Worm (Caenorhabditis elegans) whole organism, mixed stage, embryonic: ENCODE results near the gene F19H6.6.
A peak's percentile ranks its signal among the peaks of the same experiment; 100 is the strongest.

Source experiments
- M03D4.4 ChIP-seq: sonication (generic microtip); optimal IDR thresholded peaks from 2 replicates; lab custom pipeline; 2017; ENCODE audit warnings: mild to moderate bottlenecking, missing genetic modification characterization, missing compliant biosample characterization
- bed-3 ChIP-seq: fragments of 200-800 bp; sonication (Bioruptor generic); optimal IDR thresholded peaks from 3 replicates; lab custom pipeline; 2018; ENCODE audit warnings: mild to moderate bottlenecking, missing genetic modification characterization, moderate library complexity, missing compliant biosample characterization
- ceh-39 ChIP-seq: fragments of 150-350 bp; optimal IDR thresholded peaks from 2 replicates; lab custom pipeline; 2014; ENCODE audit warnings: missing biosample characterization, missing genetic modification characterization
- ceh-83 ChIP-seq: fragments of 200-800 bp; sonication (Bioruptor generic); optimal IDR thresholded peaks from 2 replicates; lab custom pipeline; 2018; ENCODE audit warnings: mild to moderate bottlenecking, missing genetic modification characterization, missing compliant biosample characterization
- ces-1 ChIP-seq: fragments of 150-350 bp; optimal IDR thresholded peaks from 2 replicates; lab custom pipeline; 2014; ENCODE audit warnings: missing biosample characterization, missing genetic modification reagents, missing genetic modification characterization
- cnd-1 ChIP-seq: fragments of 200-800 bp; sonication (Bioruptor generic); optimal IDR thresholded peaks from 2 replicates; lab custom pipeline; 2018; ENCODE audit warnings: mild to moderate bottlenecking, missing genetic modification characterization, missing compliant biosample characterization
- drap-1 ChIP-seq: fragments of 200-800 bp; sonication (Bioruptor generic); optimal IDR thresholded peaks from 3 replicates; lab custom pipeline; 2018; ENCODE audit warnings: mild to moderate bottlenecking, missing genetic modification characterization, missing compliant biosample characterization
- elt-1 ChIP-seq: sonication (generic microtip); optimal IDR thresholded peaks from 2 replicates; lab custom pipeline; 2017; ENCODE audit warnings: missing genetic modification characterization, mild to moderate bottlenecking, missing compliant biosample characterization, antibody characterized with exemption, moderate library complexity, borderline replicate concordance; ENCODE audit not compliant: insufficient read depth
- elt-3 ChIP-seq: fragments of 150-350 bp; optimal IDR thresholded peaks from 2 replicates; lab custom pipeline; 2014; ENCODE audit warnings: missing biosample characterization, missing genetic modification characterization
- flh-1 ChIP-seq: fragments of 200-800 bp; sonication (Bioruptor generic); optimal IDR thresholded peaks from 2 replicates; lab custom pipeline; 2018; ENCODE audit warnings: mild to moderate bottlenecking, missing genetic modification characterization, moderate library complexity, missing compliant biosample characterization
- ham-2 ChIP-seq: fragments of 200-800 bp; sonication (Bioruptor generic); optimal IDR thresholded peaks from 2 replicates; lab custom pipeline; 2018; ENCODE audit warnings: mild to moderate bottlenecking, missing genetic modification characterization, missing compliant biosample characterization
- hlh-1 ChIP-seq: fragments of 150-350 bp; optimal IDR thresholded peaks from 2 replicates; lab custom pipeline; 2014; ENCODE audit warnings: missing biosample characterization, missing genetic modification reagents, missing genetic modification characterization
- lin-13 ChIP-seq: fragments of 150-350 bp; optimal IDR thresholded peaks from 2 replicates; lab custom pipeline; 2014; ENCODE audit warnings: missing biosample characterization, missing genetic modification characterization
- lin-32 ChIP-seq: fragments of 200-800 bp; sonication (Bioruptor generic); optimal IDR thresholded peaks from 2 replicates; lab custom pipeline; 2018; ENCODE audit warnings: mild to moderate bottlenecking, missing genetic modification characterization, missing compliant biosample characterization
- lsy-2 ChIP-seq: fragments of 150-350 bp; optimal IDR thresholded peaks from 2 replicates; lab custom pipeline; 2014; ENCODE audit warnings: missing biosample characterization, missing genetic modification characterization
- mab-5 ChIP-seq: fragments of 150-350 bp; optimal IDR thresholded peaks from 2 replicates; lab custom pipeline; 2014; ENCODE audit warnings: missing biosample characterization, missing genetic modification characterization
- mls-2 ChIP-seq: sonication (generic microtip); optimal IDR thresholded peaks from 2 replicates; lab custom pipeline; 2016; ENCODE audit warnings: mild to moderate bottlenecking, missing genetic modification characterization, moderate library complexity, missing compliant biosample characterization
- nhr-12 ChIP-seq: fragments of 150-350 bp; optimal IDR thresholded peaks from 2 replicates; lab custom pipeline; 2014; ENCODE audit warnings: missing biosample characterization, missing genetic modification characterization
- nhr-2 ChIP-seq: fragments of 150-350 bp; optimal IDR thresholded peaks from 2 replicates; lab custom pipeline; 2014; ENCODE audit warnings: missing biosample characterization, missing genetic modification characterization
- nhr-237 ChIP-seq: fragments of 150-350 bp; optimal IDR thresholded peaks from 2 replicates; lab custom pipeline; 2014; ENCODE audit warnings: missing biosample characterization, missing genetic modification characterization
- pha-4 ChIP-seq: fragments of 150-350 bp; optimal IDR thresholded peaks from 2 replicates; lab custom pipeline; 2018; ENCODE audit warnings: missing biosample characterization, missing genetic modification reagents, missing genetic modification characterization
- sem-2 ChIP-seq: fragments of 200-800 bp; sonication (Bioruptor generic); optimal IDR thresholded peaks from 2 replicates; lab custom pipeline; 2018; ENCODE audit warnings: mild to moderate bottlenecking, missing genetic modification characterization, missing compliant biosample characterization
- snpc-4 ChIP-seq: fragments of 150-350 bp; optimal IDR thresholded peaks from 2 replicates; lab custom pipeline; 2014; ENCODE audit warnings: missing biosample characterization, missing genetic modification characterization
- sptf-1 ChIP-seq: sonication (generic microtip); optimal IDR thresholded peaks from 2 replicates; lab custom pipeline; 2017; ENCODE audit warnings: mild to moderate bottlenecking, missing genetic modification characterization, moderate library complexity, missing compliant biosample characterization
- tbx-8 ChIP-seq: fragments of 200-800 bp; sonication (Bioruptor generic); optimal IDR thresholded peaks from 2 replicates; lab custom pipeline; 2018; ENCODE audit warnings: mild to moderate bottlenecking, missing genetic modification characterization, moderate library complexity, missing compliant biosample characterization
- unc-120 ChIP-seq: sonication (generic microtip); optimal IDR thresholded peaks from 2 replicates; lab custom pipeline; 2017; ENCODE audit warnings: missing genetic modification characterization, missing compliant biosample characterization; ENCODE audit not compliant: poor library complexity, severe bottlenecking
- unc-39 ChIP-seq: fragments of 150-350 bp; optimal IDR thresholded peaks from 2 replicates; lab custom pipeline; 2014; ENCODE audit warnings: missing biosample characterization, missing genetic modification characterization
- unc-62 ChIP-seq: fragments of 150-350 bp; optimal IDR thresholded peaks from 2 replicates; lab custom pipeline; 2014; ENCODE audit warnings: missing biosample characterization, missing genetic modification reagents, missing genetic modification characterization
- zip-8 ChIP-seq: fragments of 150-350 bp; optimal IDR thresholded peaks from 2 replicates; lab custom pipeline; 2014; ENCODE audit warnings: missing biosample characterization, missing genetic modification characterization
- ztf-11 ChIP-seq: fragments of 150-350 bp; optimal IDR thresholded peaks from 2 replicates; lab custom pipeline; 2014; ENCODE audit warnings: missing biosample characterization, missing genetic modification characterization

The F19H6.6 gene

DNA sequence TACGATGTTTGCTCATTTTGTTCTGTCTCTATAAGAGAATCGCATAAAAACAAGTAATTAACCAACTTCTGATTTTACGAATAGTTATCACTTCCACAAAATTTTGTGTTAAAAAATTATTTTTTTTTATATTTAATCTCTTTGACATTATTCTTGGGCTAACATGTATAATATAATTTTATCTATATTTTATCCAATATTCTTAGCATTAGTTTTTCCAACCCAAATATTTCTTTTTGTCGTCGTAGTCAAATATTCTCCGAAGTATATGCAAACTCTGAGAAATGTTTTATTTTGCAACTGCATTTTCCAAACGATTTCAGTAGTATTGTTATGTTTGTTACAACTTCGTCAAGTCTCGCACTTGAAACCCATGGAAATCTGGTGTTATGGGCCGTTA, 27.1 kb upstream of the F19H6.6 start, which contains the start of gene srd-47:
TSS of gene srd-47 (plus strand) at position 164 of the 400 bp plus-strand sequence.
- TF ChIP-seq bed-3 (GFP tag; lab: Kevin White, UChicago), result no peak

ce11 chrX:12335808-12336207, 24.8 kb upstream of the F19H6.6 start, which contains the start of gene srd-48:
srd-48 (plus strand) TSS chrX:12336108.
- TF ChIP-seq snpc-4 (tag; lab: Kevin White, UChicago) (no peak), ham-2 (GFP tag; lab: Kevin White, UChicago) (no peak), tbx-8 (no peak), pha-4 (no peak), mls-2 (tag; lab: Kevin White, UChicago) (no peak), ceh-83 (no peak), M03D4.4 (tag; lab: Kevin White, UChicago) (no peak), unc-62 (no peak), unc-39 (no peak), hlh-1 (tag; lab: Kevin White, UChicago) (no peak), mab-5 (tag; lab: Kevin White, UChicago) (no peak), zip-8 (tag; lab: Kevin White, UChicago) (no peak), elt-1 (tag; lab: Kevin White, UChicago) (no peak), lin-32 (GFP tag; lab: Kevin White, UChicago) (no peak), nhr-12 (tag; lab: Kevin White, UChicago) (no peak)

DNA sequence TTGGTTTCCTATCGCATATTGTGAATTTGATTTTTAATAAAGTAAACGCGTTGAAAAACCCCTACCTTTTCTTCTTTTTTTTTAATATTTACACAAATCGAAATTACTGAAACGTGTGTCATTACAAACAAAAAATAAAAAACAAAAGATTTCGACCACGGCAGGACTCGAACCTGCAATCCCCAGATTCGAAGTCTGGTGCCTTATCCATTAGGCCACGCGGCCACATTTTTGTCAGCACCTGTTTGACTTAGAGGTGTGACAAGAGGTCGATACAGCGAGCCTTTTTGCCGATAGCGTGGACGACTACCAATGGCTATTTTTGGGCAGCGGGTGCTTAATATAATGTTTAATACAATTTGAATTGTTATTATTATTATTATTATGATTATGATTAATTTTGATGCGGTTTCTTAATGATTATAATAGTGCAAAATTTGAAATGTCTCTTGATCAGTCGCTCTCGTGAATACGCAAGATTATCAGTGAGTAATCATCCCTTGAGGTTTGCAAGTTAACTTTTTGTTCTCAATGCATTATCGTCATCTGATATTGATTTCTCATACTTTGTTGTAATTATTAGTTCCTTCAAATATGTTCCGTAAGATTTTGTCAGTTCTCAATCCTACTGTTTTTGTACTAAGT, 22.7 kb upstream of the F19H6.6 start, which contains the start of gene srd-44:
TSS of gene srd-44 (plus strand) at position 595 of the 645 bp plus-strand sequence.
- peak; percentile 72 for TF ChIP-seq ceh-83
- TF ChIP-seq M03D4.4 (tag; lab: Kevin White, UChicago), result peak; percentile 49
- peak; percentile 58 for TF ChIP-seq sem-2 (GFP tag; lab: Kevin White, UChicago)
- no peak for TF ChIP-seq nhr-237
- TF ChIP-seq cnd-1 (tag; lab: Kevin White, UChicago), result peak; percentile 26
- TF ChIP-seq nhr-2 (tag; lab: Kevin White, UChicago), result no peak
- TF ChIP-seq unc-120 (tag; lab: Kevin White, UChicago), result no peak

DNA sequence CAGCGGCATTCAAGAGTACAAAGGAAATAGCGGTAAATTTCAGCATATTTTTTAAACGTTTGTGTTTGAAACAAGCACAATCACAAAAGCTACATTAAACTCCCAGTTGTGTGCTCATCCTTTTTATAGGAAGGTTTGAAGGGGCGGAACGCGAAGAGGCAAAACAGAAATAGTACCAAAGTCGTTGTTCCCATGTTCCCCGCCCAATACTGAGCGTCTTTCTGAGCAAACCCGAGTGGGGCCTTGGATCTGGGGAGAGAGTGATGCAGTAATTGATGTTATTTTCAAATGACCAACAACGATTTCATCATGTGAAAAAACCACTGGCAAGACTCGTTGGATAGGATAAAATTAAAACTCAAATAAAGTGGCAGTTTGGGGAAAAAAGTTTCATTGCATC, 19.3 kb upstream of the F19H6.6 start, which contains the start of gene zig-2:
TSS of gene zig-2 (minus strand) at position 101 of the 400 bp plus-strand sequence.
- no peak for TF ChIP-seq lsy-2
- TF ChIP-seq sem-2 (GFP tag; lab: Kevin White, UChicago), result no peak
- TF ChIP-seq flh-1 (GFP tag; lab: Kevin White, UChicago), result no peak
- TF ChIP-seq snpc-4 (tag; lab: Kevin White, UChicago), result no peak
- no peak for TF ChIP-seq unc-62
- no peak for TF ChIP-seq bed-3 (GFP tag; lab: Kevin White, UChicago)
- no peak for TF ChIP-seq hlh-1 (tag; lab: Kevin White, UChicago)
- TF ChIP-seq unc-120 (tag; lab: Kevin White, UChicago), result no peak

ce11 chrX:12343279-12343678, 17.3 kb upstream of the F19H6.6 start, which contains the start of the genes nspc-9 and nspc-10:
nspc-9 (minus strand) TSS chrX:12343379.
nspc-10 (plus strand) TSS chrX:12343609.
- TF ChIP-seq elt-3 (no peak), mab-5 (tag; lab: Kevin White, UChicago) (no peak), M03D4.4 (tag; lab: Kevin White, UChicago) (no peak), ceh-39 (tag; lab: Kevin White, UChicago) (no peak), flh-1 (GFP tag; lab: Kevin White, UChicago) (no peak), cnd-1 (tag; lab: Kevin White, UChicago) (no peak), nhr-2 (tag; lab: Kevin White, UChicago) (no peak), mls-2 (tag; lab: Kevin White, UChicago) (no peak), ham-2 (GFP tag; lab: Kevin White, UChicago) (no peak), lin-13 (tag; lab: Kevin White, UChicago) (no peak), unc-39 (no peak), drap-1 (GFP tag; lab: Kevin White, UChicago) (no peak)

- no peak for TF ChIP-seq lin-13 (tag; lab: Kevin White, UChicago)
- no peak for TF ChIP-seq hlh-1 (tag; lab: Kevin White, UChicago)
- TF ChIP-seq ztf-11 (tag; lab: Kevin White, UChicago), result no peak
- no peak for TF ChIP-seq flh-1 (GFP tag; lab: Kevin White, UChicago)
- TF ChIP-seq sptf-1 (tag; lab: Kevin White, UChicago), result no peak
- TF ChIP-seq nhr-2 (tag; lab: Kevin White, UChicago), result no peak
- no peak for TF ChIP-seq ces-1
- TF ChIP-seq drap-1 (GFP tag; lab: Kevin White, UChicago), result no peak
These were observed 13.9 kb upstream of the F19H6.6 start, which contains the start of gene F42F12.11 for ce11 chrX:12346729-12347128. F42F12.11 (plus strand) TSS chrX:12347029.
